Worm (Caenorhabditis elegans): ENCODE data around the gene F46H6.5.

Gene F46H6.5

ce11 chrX:4532160-4532741 lies 40.2 kb upstream of the F46H6.5 start, which contains the start of gene nhr-35 (continued):
- peak; percentile 91 for TF ChIP-seq pqm-1 (tag; optimal IDR thresholded peaks at IDR 0.05)
- no peak for TF ChIP-seq ztf-7 (tag; optimal IDR thresholded peaks at IDR 0.05)
- TF ChIP-seq mxl-2 (GFP tag; conservative IDR thresholded peaks at IDR 0.05): peak; percentile 90
- TF ChIP-seq set-16 (GFP tag; IDR thresholded peaks at IDR 0.05): no peak; the same call in 1 of the 2 replicates
- peak; percentile 98 for TF ChIP-seq hlh-11 (tag; optimal IDR thresholded peaks at IDR 0.05)

ce11 chrX:4530426-4531044 lies 38.5 kb upstream of the F46H6.5 start:
- TF ChIP-seq Y105C5A.15 (GFP tag; IDR thresholded peaks at IDR 0.05) (no peak), ceh-44 (GFP tag; IDR thresholded peaks at IDR 0.05) (no peak), dmd-6 (GFP tag; IDR thresholded peaks at IDR 0.05) (peak; percentile 84), Y48G9A.11 (GFP tag; IDR thresholded peaks at IDR 0.05) (no peak), mdt-29 (GFP tag; IDR thresholded peaks at IDR 0.05) (no peak), nhr-42 (GFP tag; IDR thresholded peaks at IDR 0.05) (no peak), ceh-82 (tag; optimal IDR thresholded peaks at IDR 0.05) (no peak), hlh-11 (tag; optimal IDR thresholded peaks at IDR 0.05) (peak; percentile 59), dmd-9 (GFP tag; IDR thresholded peaks at IDR 0.05) (no peak), ctbp-1 (GFP tag; IDR thresholded peaks at IDR 0.05) (no peak), ZK546.5 (tag; optimal IDR thresholded peaks at IDR 0.05) (no peak), vab-7 (GFP tag; IDR thresholded peaks at IDR 0.05) (no peak), nhr-10 (tag; optimal IDR thresholded peaks at IDR 0.05) (no peak), nhr-48 (tag; optimal IDR thresholded peaks at IDR 0.05) (peak; percentile 24), dve-1 (tag; optimal IDR thresholded peaks at IDR 0.05; ENCODE audit: insufficient read depth) (peak; percentile 71), nhr-11 (tag; optimal IDR thresholded peaks at IDR 0.05) (no peak), lin-15B (tag; optimal IDR thresholded peaks at IDR 0.05) (no peak), lsy-2 (tag; optimal IDR thresholded peaks at IDR 0.05) (peak in 1 of 2 experiments; percentile 20), snpc-4 (tag; optimal IDR thresholded peaks at IDR 0.05) (no peak), nhr-77 (tag; optimal IDR thresholded peaks at IDR 0.05) (peak; percentile 51), lin-38 (GFP tag; IDR thresholded peaks at IDR 0.05) (no peak), ceh-28 (tag; optimal IDR thresholded peaks at IDR 0.05) (no peak), nhr-28 (tag; optimal IDR thresholded peaks at IDR 0.05) (peak; percentile 75), ceh-20 (GFP tag; IDR thresholded peaks at IDR 0.05) (0 out of 2 replicates have a peak, but pooled peaks have one; percentile 9), php-3 (GFP tag; IDR thresholded peaks at IDR 0.05) (0 out of 2 replicates have a peak, but pooled peaks have one; percentile 42), Y5F2A.4 (GFP tag; optimal IDR thresholded peaks at IDR 0.05) (no peak), ces-1 (GFP tag; optimal IDR thresholded peaks at IDR 0.05) (no peak), lir-3 (tag; optimal IDR thresholded peaks at IDR 0.05) (no peak), duxl-1 (tag; optimal IDR thresholded peaks at IDR 0.05; ENCODE audit: poor library complexity) (no peak), snpc-1.2 (GFP tag; IDR thresholded peaks at IDR 0.05) (no peak), dmd-8 (GFP tag; IDR thresholded peaks at IDR 0.05) (no peak), zfp-2 (tag; optimal IDR thresholded peaks at IDR 0.05) (no peak), nhr-102 (tag; optimal IDR thresholded peaks at IDR 0.05) (no peak), gei-8 (GFP tag; optimal IDR thresholded peaks at IDR 0.05) (no peak), T26A8.4 (GFP tag; IDR thresholded peaks at IDR 0.05) (no peak), fkh-10 (GFP tag; optimal IDR thresholded peaks at IDR 0.05) (no peak), ceh-62 (tag; optimal IDR thresholded peaks at IDR 0.05) (no peak), hlh-30 (tag; optimal IDR thresholded peaks at IDR 0.05; ENCODE audit: insufficient read depth) (peak; percentile 50), egl-27 (tag; optimal IDR thresholded peaks at IDR 0.05) (no peak), ceh-32 (tag; optimal IDR thresholded peaks at IDR 0.05; ENCODE audit: poor library complexity) (no peak), ztf-7 (tag; optimal IDR thresholded peaks at IDR 0.05) (no peak), lin-1 (GFP tag; IDR thresholded peaks at IDR 0.05) (no peak), hmg-1.1 (GFP tag; IDR thresholded peaks at IDR 0.05) (no peak), dpl-1 (GFP tag; optimal IDR thresholded peaks at IDR 0.05) (no peak), aha-1 (tag) (peak; percentile 75), nhr-76 (tag; optimal IDR thresholded peaks at IDR 0.05) (no peak)

Measured in whole organism, L4 larva.